ENCODE assay signal across 1 fruit fly cellular context in genomic region chr3R:25054451-25055188, dm6.
TF ChIP-seq lines count a peak whose summit lies in the region.

CG31109 (minus strand) TSS chr3R:25054653.

TF ChIP-seq in whole organism, embryonic, 481 proteins besides CTCF, POLR2A, EP300 and RAD21 (continued from another document and continues in another):
- TF ChIP-seq BtbVII (GFP tag; optimal IDR thresholded peaks at IDR 0.05; lab: Kevin White, UChicago) (no peak), kni (GFP tag; optimal IDR thresholded peaks at IDR 0.05; lab: Kevin White, UChicago) (no peak), CG4404 (GFP tag; IDR thresholded peaks at IDR 0.05; lab: Robert Waterston, UW) (no peak), CG18262 (tag; optimal IDR thresholded peaks at IDR 0.05; lab: Kevin White, UChicago) (peak; percentile 33), danr (GFP tag; IDR thresholded peaks at IDR 0.05; lab: Robert Waterston, UW) (no peak), CG10654 (GFP tag; optimal IDR thresholded peaks at IDR 0.05; lab: Kevin White, UChicago) (no peak), usp (GFP tag; optimal IDR thresholded peaks at IDR 0.05; lab: Kevin White, UChicago) (no peak), br (optimal IDR thresholded peaks at IDR 0.05; lab: Kevin White, UChicago) (no peak), vvl (GFP tag; IDR thresholded peaks at IDR 0.05; lab: Robert Waterston, UW) (no peak), Aef1 (GFP tag; IDR thresholded peaks at IDR 0.05; lab: Robert Waterston, UW) (no peak), CG12659 (GFP tag; optimal IDR thresholded peaks at IDR 0.05; lab: Kevin White, UChicago) (peak; percentile 48), CG2199 (GFP tag; IDR thresholded peaks at IDR 0.05; lab: Robert Waterston, UW) (no peak), Kr (GFP tag; optimal IDR thresholded peaks at IDR 0.05; lab: Kevin White, UChicago) (no peak), CG14710 (tag; optimal IDR thresholded peaks at IDR 0.05; lab: Kevin White, UChicago) (peak; percentile 70), gcm (GFP tag; optimal IDR thresholded peaks at IDR 0.05; lab: Kevin White, UChicago) (no peak), sc (optimal IDR thresholded peaks at IDR 0.05; lab: Kevin White, UChicago) (no peak), sc (GFP tag; optimal IDR thresholded peaks at IDR 0.05; lab: Kevin White, UChicago) (no peak), zen2 (GFP tag; IDR thresholded peaks at IDR 0.05; lab: Robert Waterston, UW; ENCODE audit: partially characterized antibody) (no peak), cato (GFP tag; optimal IDR thresholded peaks at IDR 0.05; lab: Kevin White, UChicago; ENCODE audit: borderline replicate concordance) (no peak), crol (GFP tag; IDR thresholded peaks at IDR 0.05; lab: Robert Waterston, UW) (no peak), CG17186 (GFP tag; optimal IDR thresholded peaks at IDR 0.05; lab: Kevin White, UChicago) (no peak), HHEX (GFP tag; optimal IDR thresholded peaks at IDR 0.05; lab: Kevin White, UChicago) (no peak), Lhr (GFP tag; optimal IDR thresholded peaks at IDR 0.05; lab: Kevin White, UChicago) (peak; percentile 31), CG31388 (GFP tag; optimal IDR thresholded peaks at IDR 0.05; lab: Kevin White, UChicago) (no peak), Neu2 (GFP tag; optimal IDR thresholded peaks at IDR 0.05; lab: Kevin White, UChicago; ENCODE audit: borderline replicate concordance) (no peak), sim (GFP tag; IDR thresholded peaks at IDR 0.05; lab: Robert Waterston, UW) (no peak), CG13123 (GFP tag; optimal IDR thresholded peaks at IDR 0.05; lab: Kevin White, UChicago) (no peak), CG9876 (GFP tag; optimal IDR thresholded peaks at IDR 0.05; lab: Kevin White, UChicago) (no peak), dmrt11E (tag; optimal IDR thresholded peaks at IDR 0.05; lab: Kevin White, UChicago) (peak; percentile 3), Chrac-16 (GFP tag; optimal IDR thresholded peaks at IDR 0.05; lab: Kevin White, UChicago) (no peak), Camta (GFP tag; optimal IDR thresholded peaks at IDR 0.05; lab: Kevin White, UChicago) (no peak), inv (GFP tag; IDR thresholded peaks at IDR 0.05; lab: Robert Waterston, UW; ENCODE audit: partially characterized antibody) (no peak), stwl (tag; optimal IDR thresholded peaks at IDR 0.05; lab: Kevin White, UChicago) (peak; percentile 77), btn (GFP tag; optimal IDR thresholded peaks at IDR 0.05; lab: Kevin White, UChicago) (no peak), CG34376 (GFP tag; optimal IDR thresholded peaks at IDR 0.05; lab: Kevin White, UChicago) (peak; percentile 28), CG4617 (GFP tag; optimal IDR thresholded peaks at IDR 0.05; lab: Kevin White, UChicago; ENCODE audit: borderline replicate concordance) (peak; percentile 60), salm (tag; optimal IDR thresholded peaks at IDR 0.05; lab: Kevin White, UChicago) (no peak), nerfin-1 (tag; optimal IDR thresholded peaks at IDR 0.05; lab: Kevin White, UChicago) (peak; percentile 2), CG3726 (GFP tag; IDR thresholded peaks at IDR 0.05; lab: Robert Waterston, UW) (no peak), eve (GFP tag; optimal IDR thresholded peaks at IDR 0.05; lab: Kevin White, UChicago) (peak in 1 of 2 experiments; percentile 56), org-1 (GFP tag; optimal IDR thresholded peaks at IDR 0.05; lab: Kevin White, UChicago) (no peak), CG4854 (GFP tag; optimal IDR thresholded peaks at IDR 0.05; lab: Kevin White, UChicago) (no peak), tx (GFP tag; optimal IDR thresholded peaks at IDR 0.05; lab: Kevin White, UChicago) (no peak), Atf-2 (GFP tag; optimal IDR thresholded peaks at IDR 0.05; lab: Kevin White, UChicago) (no peak), Med (GFP tag; lab: Kevin White, UChicago) (peak; percentile 74), Drgx (GFP tag; IDR thresholded peaks at IDR 0.05; lab: Robert Waterston, UW) (no peak), Pdp1 (GFP tag; optimal IDR thresholded peaks at IDR 0.05; lab: Kevin White, UChicago) (peak in 1 of 2 experiments; percentile 26), ERR (GFP tag; optimal IDR thresholded peaks at IDR 0.05; lab: Kevin White, UChicago) (no peak), CG11723 (GFP tag; optimal IDR thresholded peaks at IDR 0.05; lab: Kevin White, UChicago) (no peak), CG17912 (GFP tag; optimal IDR thresholded peaks at IDR 0.05; lab: Kevin White, UChicago) (no peak), CG32772 (GFP tag; IDR thresholded peaks at IDR 0.05; lab: Robert Waterston, UW) (no peak), Hey (tag; optimal IDR thresholded peaks at IDR 0.05; lab: Kevin White, UChicago) (no peak), gt (GFP tag; IDR thresholded peaks at IDR 0.05; lab: Robert Waterston, UW) (no peak), chn (GFP tag; optimal IDR thresholded peaks at IDR 0.05; lab: Kevin White, UChicago) (no peak), aop (GFP tag; IDR thresholded peaks at IDR 0.05; lab: Robert Waterston, UW) (no peak), dati (GFP tag; IDR thresholded peaks at IDR 0.05; lab: Robert Waterston, UW) (no peak), CG15073 (GFP tag; optimal IDR thresholded peaks at IDR 0.05; lab: Kevin White, UChicago) (no peak), CG42726 (GFP tag; IDR thresholded peaks at IDR 0.05; lab: Robert Waterston, UW; ENCODE audit: partially characterized antibody) (no peak), CG31224 (GFP tag; IDR thresholded peaks at IDR 0.05; lab: Robert Waterston, UW) (no peak), ewg (GFP tag; optimal IDR thresholded peaks at IDR 0.05; lab: Kevin White, UChicago) (no peak), so (GFP tag; IDR thresholded peaks at IDR 0.05; lab: Robert Waterston, UW) (no peak), ase (GFP tag; IDR thresholded peaks at IDR 0.05; lab: Robert Waterston, UW) (no peak), CHES-1-like (GFP tag; optimal IDR thresholded peaks at IDR 0.05; lab: Kevin White, UChicago) (peak; percentile 50), CG10147 (GFP tag; optimal IDR thresholded peaks at IDR 0.05; lab: Kevin White, UChicago) (peak; percentile 40), CG12236 (GFP tag; optimal IDR thresholded peaks at IDR 0.05; lab: Kevin White, UChicago) (no peak), E2f2 (GFP tag; IDR thresholded peaks at IDR 0.05; lab: Robert Waterston, UW) (peak; percentile 82), CG12769 (tag; optimal IDR thresholded peaks at IDR 0.05; lab: Kevin White, UChicago) (no peak), pros (GFP tag; optimal IDR thresholded peaks at IDR 0.05; lab: Kevin White, UChicago) (no peak), CG12155 (GFP tag; optimal IDR thresholded peaks at IDR 0.05; lab: Kevin White, UChicago) (no peak), Sox100B (GFP tag; optimal IDR thresholded peaks at IDR 0.05; lab: Kevin White, UChicago) (no peak), Sry-δ (GFP tag; optimal IDR thresholded peaks at IDR 0.05; lab: Kevin White, UChicago) (peak; percentile 69), sr (GFP tag; IDR thresholded peaks at IDR 0.05; lab: Robert Waterston, UW) (no peak), fu2 (GFP tag; optimal IDR thresholded peaks at IDR 0.05; lab: Kevin White, UChicago) (no peak), gsb (GFP tag; IDR thresholded peaks at IDR 0.05; lab: Robert Waterston, UW) (no peak), ci (GFP tag; IDR thresholded peaks at IDR 0.05; lab: Robert Waterston, UW) (peak; percentile 26; the same call in 1 of the 3 replicates), CG15011 (GFP tag; optimal IDR thresholded peaks at IDR 0.05; lab: Kevin White, UChicago) (no peak), lilli (GFP tag; optimal IDR thresholded peaks at IDR 0.05; lab: Kevin White, UChicago) (peak; percentile 60), bsh (GFP tag; optimal IDR thresholded peaks at IDR 0.05; lab: Kevin White, UChicago) (no peak), Dad (GFP tag; optimal IDR thresholded peaks at IDR 0.05; lab: Kevin White, UChicago) (no peak), B-H1 (GFP tag; IDR thresholded peaks at IDR 0.05; lab: Robert Waterston, UW) (no peak), CG6654 (GFP tag; optimal IDR thresholded peaks at IDR 0.05; lab: Kevin White, UChicago) (no peak), slp2 (GFP tag; optimal IDR thresholded peaks at IDR 0.05; lab: Kevin White, UChicago) (no peak), pnt (GFP tag; optimal IDR thresholded peaks at IDR 0.05; lab: Kevin White, UChicago) (no peak), lmd (GFP tag; IDR thresholded peaks at IDR 0.05; lab: Robert Waterston, UW) (no peak), CG15696 (tag; optimal IDR thresholded peaks at IDR 0.05; lab: Kevin White, UChicago) (peak; percentile 46), CG43689 (GFP tag; IDR thresholded peaks at IDR 0.05; lab: Robert Waterston, UW) (no peak), Stat92E (GFP tag; optimal IDR thresholded peaks at IDR 0.05; lab: Kevin White, UChicago) (no peak), CoRest (tag; optimal IDR thresholded peaks at IDR 0.05; lab: Kevin White, UChicago) (peak; percentile 29), dan (GFP tag; IDR thresholded peaks at IDR 0.05; lab: Robert Waterston, UW) (no peak), CG17568 (GFP tag; optimal IDR thresholded peaks at IDR 0.05; lab: Kevin White, UChicago) (no peak), CG2712 (tag; optimal IDR thresholded peaks at IDR 0.05; lab: Kevin White, UChicago) (peak; percentile 32), H15 (GFP tag; IDR thresholded peaks at IDR 0.05; lab: Robert Waterston, UW) (no peak), ato (GFP tag; IDR thresholded peaks at IDR 0.05; lab: Robert Waterston, UW; ENCODE audit: partially characterized antibody) (no peak), sug (tag; optimal IDR thresholded peaks at IDR 0.05; lab: Kevin White, UChicago) (peak; percentile 55), Fer2 (tag; optimal IDR thresholded peaks at IDR 0.05; lab: Kevin White, UChicago) (no peak), wek (GFP tag; optimal IDR thresholded peaks at IDR 0.05; lab: Kevin White, UChicago) (no peak), klu (GFP tag; IDR thresholded peaks at IDR 0.05; lab: Robert Waterston, UW) (no peak), yki (optimal IDR thresholded peaks at IDR 0.05; lab: Kevin White, UChicago) (no peak), CG30403 (GFP tag; optimal IDR thresholded peaks at IDR 0.05; lab: Kevin White, UChicago) (peak; percentile 18), onecut (GFP tag; IDR thresholded peaks at IDR 0.05; lab: Robert Waterston, UW) (peak; percentile 60), CG18599 (GFP tag; optimal IDR thresholded peaks at IDR 0.05; lab: Kevin White, UChicago) (peak; percentile 19), CG4328 (GFP tag; optimal IDR thresholded peaks at IDR 0.05; lab: Kevin White, UChicago) (peak; percentile 11), CG30020 (tag; optimal IDR thresholded peaks at IDR 0.05; lab: Kevin White, UChicago) (peak; percentile 92), NFAT (GFP tag; IDR thresholded peaks at IDR 0.05; lab: Robert Waterston, UW) (no peak), Dbx (GFP tag; IDR thresholded peaks at IDR 0.05; lab: Robert Waterston, UW) (0 out of 3 replicates have a peak, but pooled peaks have one; percentile 42), Dip2 (GFP tag; IDR thresholded peaks at IDR 0.05; lab: Robert Waterston, UW) (no peak), bowl (GFP tag; IDR thresholded peaks at IDR 0.05; lab: Robert Waterston, UW) (no peak), Dfd (GFP tag; optimal IDR thresholded peaks at IDR 0.05; lab: Kevin White, UChicago) (no peak), CG15601 (tag; optimal IDR thresholded peaks at IDR 0.05; lab: Kevin White, UChicago) (peak; percentile 36), CG9817 (tag; optimal IDR thresholded peaks at IDR 0.05; lab: Kevin White, UChicago) (peak; percentile 6), Dref (GFP tag; IDR thresholded peaks at IDR 0.05; lab: Robert Waterston, UW) (peak; percentile 78), CG11085 (GFP tag; IDR thresholded peaks at IDR 0.05; lab: Robert Waterston, UW) (no peak), Ssrp (tag; optimal IDR thresholded peaks at IDR 0.05; lab: Kevin White, UChicago) (no peak), sima (GFP tag; optimal IDR thresholded peaks at IDR 0.05; lab: Kevin White, UChicago) (no peak), Usf (GFP tag; optimal IDR thresholded peaks at IDR 0.05; lab: Kevin White, UChicago) (no peak), CG15514 (GFP tag; optimal IDR thresholded peaks at IDR 0.05; lab: Kevin White, UChicago) (peak; percentile 62), CG18764 (GFP tag; optimal IDR thresholded peaks at IDR 0.05; lab: Kevin White, UChicago) (no peak), CG10565 (GFP tag; optimal IDR thresholded peaks at IDR 0.05; lab: Kevin White, UChicago) (no peak), nom (GFP tag; optimal IDR thresholded peaks at IDR 0.05; lab: Kevin White, UChicago) (peak; percentile 3), HmgZ (tag; optimal IDR thresholded peaks at IDR 0.05; lab: Kevin White, UChicago) (peak; percentile 66), row (GFP tag; IDR thresholded peaks at IDR 0.05; lab: Robert Waterston, UW) (peak; percentile 70), en (GFP tag; optimal IDR thresholded peaks at IDR 0.05; lab: Kevin White, UChicago) (no peak), CG1529 (GFP tag; optimal IDR thresholded peaks at IDR 0.05; lab: Kevin White, UChicago) (no peak), Oaz (GFP tag; IDR thresholded peaks at IDR 0.05; lab: Robert Waterston, UW) (no peak), Dip3 (GFP tag; optimal IDR thresholded peaks at IDR 0.05; lab: Kevin White, UChicago) (no peak), NK7.1 (GFP tag; optimal IDR thresholded peaks at IDR 0.05; lab: Kevin White, UChicago) (no peak), pita (GFP tag; optimal IDR thresholded peaks at IDR 0.05; lab: Kevin White, UChicago) (no peak), ind (GFP tag; optimal IDR thresholded peaks at IDR 0.05; lab: Kevin White, UChicago) (peak; percentile 25), fd102C (GFP tag; optimal IDR thresholded peaks at IDR 0.05; lab: Kevin White, UChicago) (no peak), CG1647 (GFP tag; optimal IDR thresholded peaks at IDR 0.05; lab: Kevin White, UChicago) (no peak), D (optimal IDR thresholded peaks at IDR 0.05; lab: Kevin White, UChicago) (no peak), D (GFP tag; optimal IDR thresholded peaks at IDR 0.05; lab: Kevin White, UChicago) (no peak), sens-2 (GFP tag; IDR thresholded peaks at IDR 0.05; lab: Robert Waterston, UW) (no peak), CG1603 (tag; optimal IDR thresholded peaks at IDR 0.05; lab: Kevin White, UChicago) (peak; percentile 91), CG7786 (GFP tag; optimal IDR thresholded peaks at IDR 0.05; lab: Kevin White, UChicago) (peak; percentile 3), dm (GFP tag; optimal IDR thresholded peaks at IDR 0.05; lab: Kevin White, UChicago) (no peak), CG15269 (tag; optimal IDR thresholded peaks at IDR 0.05; lab: Kevin White, UChicago) (no peak), cwo (GFP tag; optimal IDR thresholded peaks at IDR 0.05; lab: Kevin White, UChicago) (no peak), Hr3 (GFP tag; optimal IDR thresholded peaks at IDR 0.05; lab: Kevin White, UChicago) (no peak), CG14667 (GFP tag; IDR thresholded peaks at IDR 0.05; lab: Robert Waterston, UW) (no peak)
